Worm (Caenorhabditis elegans) whole organism, young adult: ENCODE results near the gene cutl-26.

Source experiments
- B0019.2 ChIP-seq: fragments of 200-800 bp; sonication (Bioruptor generic); conservative IDR thresholded peaks from 2 replicates; pipeline ENCODE4 v1.3.6; 2022; ENCODE audit warnings: missing genetic modification reagents, missing genetic modification characterization, missing compliant biosample characterization
- C06A6.2 ChIP-seq: fragments of 200-800 bp; sonication (Bioruptor generic); conservative IDR thresholded peaks from 2 replicates; pipeline ENCODE4 v1.3.6; 2022; ENCODE audit warnings: missing genetic modification characterization, missing compliant biosample characterization
- F23B12.7 ChIP-seq: sonication (generic microtip); optimal IDR thresholded peaks from 2 replicates; lab custom pipeline; 2017; ENCODE audit warnings: missing genetic modification characterization, mild to moderate bottlenecking, missing compliant biosample characterization, antibody characterized with exemption, moderate library complexity; ENCODE audit not compliant: insufficient read depth
- F57A8.1 ChIP-seq: fragments of 200-800 bp; sonication (Bioruptor generic); optimal IDR thresholded peaks from 2 replicates; lab custom pipeline; 2018; ENCODE audit warnings: mild to moderate bottlenecking, missing genetic modification characterization, moderate library complexity, missing compliant biosample characterization
- F57C9.4 ChIP-seq: sonication (generic microtip); optimal IDR thresholded peaks from 2 replicates; lab custom pipeline; 2017; ENCODE audit warnings: mild to moderate bottlenecking, missing genetic modification characterization, missing compliant biosample characterization
- K12H6.12 ChIP-seq: fragments of 200-800 bp; sonication (Bioruptor generic); optimal IDR thresholded peaks from 2 replicates; lab custom pipeline; 2018; ENCODE audit warnings: mild to moderate bottlenecking, missing genetic modification characterization, missing compliant biosample characterization
- Y53F4B.3 ChIP-seq: fragments of 200-800 bp; sonication (Bioruptor generic); IDR thresholded peaks from 2 replicates; pipeline ENCODE4 v1.3.6; 2022; ENCODE audit warnings: missing genetic modification reagents, missing genetic modification characterization, missing compliant biosample characterization
- Y56A3A.18 ChIP-seq: fragments of 200-800 bp; sonication (Bioruptor generic); IDR thresholded peaks from 2 replicates; pipeline ENCODE4 v1.3.6; 2022; ENCODE audit warnings: missing genetic modification reagents, missing genetic modification characterization, missing compliant biosample characterization
- Y67H2A.10 ChIP-seq: fragments of 200-800 bp; sonication (Bioruptor generic); conservative IDR thresholded peaks from 2 replicates; pipeline ENCODE4 v1.3.6; 2022; ENCODE audit warnings: missing genetic modification reagents, missing genetic modification characterization, missing compliant biosample characterization
- ZK185.1 ChIP-seq: sonication (generic microtip); optimal IDR thresholded peaks from 2 replicates; lab custom pipeline; 2016; ENCODE audit warnings: mild to moderate bottlenecking, missing genetic modification characterization, missing compliant biosample characterization; ENCODE audit not compliant: poor library complexity, severe bottlenecking
- ama-1 ChIP-seq, 3 experiments: fragments of 150-350 bp in 1 of 3; sonication (generic microtip) in 2 of 3; optimal IDR thresholded peaks; 2 replicates each; lab custom pipeline; 2014 to 2018; ENCODE audit warnings: missing biosample characterization in 2 of 3, missing genetic modification characterization in 2 of 3, missing genetic modification reagents in 2 of 3
- aptf-3 ChIP-seq: fragments of 200-800 bp; sonication (Bioruptor generic); IDR thresholded peaks from 2 replicates; pipeline ENCODE4 v1.3.6; 2022; ENCODE audit warnings: missing genetic modification characterization, missing compliant biosample characterization
- athp-1 ChIP-seq: sonication (generic microtip); optimal IDR thresholded peaks from 2 replicates; lab custom pipeline; 2017; ENCODE audit warnings: mild to moderate bottlenecking, missing genetic modification characterization, missing compliant biosample characterization
- bed-1 ChIP-seq: fragments of 200-800 bp; sonication (Bioruptor generic); IDR thresholded peaks from 2 replicates; pipeline ENCODE4 v1.3.6; 2022; ENCODE audit warnings: missing genetic modification reagents, missing genetic modification characterization, missing compliant biosample characterization
- ccch-3 ChIP-seq: fragments of 200-800 bp; sonication (Bioruptor generic); optimal IDR thresholded peaks from 2 replicates; lab custom pipeline; 2018; ENCODE audit warnings: mild to moderate bottlenecking, missing genetic modification characterization, missing compliant biosample characterization
- ceh-27 ChIP-seq: fragments of 200-800 bp; sonication (Bioruptor generic); optimal IDR thresholded peaks from 2 replicates; lab custom pipeline; 2018; ENCODE audit warnings: mild to moderate bottlenecking, missing genetic modification characterization, moderate library complexity, missing compliant biosample characterization
- dox-1 ChIP-seq: fragments of 200-800 bp; sonication (Bioruptor generic); IDR thresholded peaks from 2 replicates; pipeline ENCODE4 v1.3.6; 2022; ENCODE audit warnings: missing genetic modification reagents, missing genetic modification characterization, missing compliant biosample characterization
- dpff-1 ChIP-seq: sonication (generic microtip); optimal IDR thresholded peaks from 2 replicates; lab custom pipeline; 2017; ENCODE audit warnings: mild to moderate bottlenecking, missing genetic modification characterization, missing compliant biosample characterization
- egl-44 ChIP-seq: fragments of 200-800 bp; sonication (Bioruptor generic); IDR thresholded peaks from 2 replicates; pipeline ENCODE4 v1.3.6; 2022; ENCODE audit warnings: missing genetic modification reagents, missing genetic modification characterization, missing compliant biosample characterization
- gei-17 ChIP-seq: fragments of 200-800 bp; sonication (Bioruptor generic); optimal IDR thresholded peaks from 2 replicates; lab custom pipeline; 2018; ENCODE audit warnings: mild to moderate bottlenecking, missing genetic modification characterization, missing compliant biosample characterization
- him-1 ChIP-seq: sonication (generic microtip); optimal IDR thresholded peaks from 2 replicates; lab custom pipeline; 2016; ENCODE audit warnings: missing genotype, missing genetic modification reagents, missing genetic modification characterization, missing compliant biosample characterization
- hlh-26 ChIP-seq: fragments of 200-800 bp; sonication (Bioruptor generic); conservative IDR thresholded peaks from 2 replicates; pipeline ENCODE4 v1.3.6; 2022; ENCODE audit warnings: missing genetic modification reagents, missing genetic modification characterization, missing compliant biosample characterization
- hmg-1.2 ChIP-seq: fragments of 200-800 bp; sonication (Bioruptor generic); IDR thresholded peaks from 2 replicates; pipeline ENCODE4 v1.3.6; 2022; ENCODE audit warnings: missing genetic modification reagents, missing genetic modification characterization, missing compliant biosample characterization
- hmg-20 ChIP-seq: fragments of 200-800 bp; sonication (Bioruptor generic); IDR thresholded peaks from 2 replicates; pipeline ENCODE4 v1.3.6; 2022; ENCODE audit warnings: missing genetic modification reagents, missing genetic modification characterization, missing compliant biosample characterization
- hsf-1 ChIP-seq: fragments of 200-800 bp; sonication (Bioruptor generic); IDR thresholded peaks from 2 replicates; pipeline ENCODE4 v1.3.6; 2022; ENCODE audit warnings: missing genetic modification reagents, missing genetic modification characterization, missing compliant biosample characterization
- lag-1 ChIP-seq: fragments of 200-800 bp; sonication (Bioruptor generic); IDR thresholded peaks from 2 replicates; pipeline ENCODE4 v1.3.6; 2022; ENCODE audit warnings: missing genetic modification reagents, missing genetic modification characterization, missing compliant biosample characterization
- lin-26 ChIP-seq: fragments of 200-800 bp; sonication (Bioruptor generic); IDR thresholded peaks from 2 replicates; pipeline ENCODE4 v1.3.6; 2022; ENCODE audit warnings: missing genetic modification reagents, missing genetic modification characterization, missing compliant biosample characterization
- lin-54 ChIP-seq: fragments of 200-800 bp; sonication (Bioruptor generic); optimal IDR thresholded peaks from 2 replicates; lab custom pipeline; 2018; ENCODE audit warnings: mild to moderate bottlenecking, missing genetic modification characterization, missing compliant biosample characterization
- lsl-1 ChIP-seq: fragments of 200-800 bp; sonication (Bioruptor generic); optimal IDR thresholded peaks from 2 replicates; lab custom pipeline; 2018; ENCODE audit warnings: mild to moderate bottlenecking, missing genetic modification characterization, moderate library complexity, missing compliant biosample characterization
- nhr-179 ChIP-seq: sonication (generic microtip); optimal IDR thresholded peaks from 2 replicates; lab custom pipeline; 2016; ENCODE audit warnings: mild to moderate bottlenecking, missing genetic modification characterization, missing compliant biosample characterization
- nhr-27 ChIP-seq: fragments of 200-800 bp; sonication (Bioruptor generic); optimal IDR thresholded peaks from 2 replicates; lab custom pipeline; 2018; ENCODE audit warnings: mild to moderate bottlenecking, missing genetic modification characterization, moderate library complexity, missing compliant biosample characterization
- repo-1 ChIP-seq: sonication (generic microtip); optimal IDR thresholded peaks from 2 replicates; lab custom pipeline; 2017; ENCODE audit warnings: mild to moderate bottlenecking, missing genetic modification characterization, missing compliant biosample characterization
- tlf-1 ChIP-seq: fragments of 200-800 bp; sonication (Bioruptor generic); optimal IDR thresholded peaks from 2 replicates; lab custom pipeline; 2018; ENCODE audit warnings: mild to moderate bottlenecking, missing genetic modification characterization, missing compliant biosample characterization
- zim-3 ChIP-seq: sonication (generic microtip); optimal IDR thresholded peaks from 2 replicates; lab custom pipeline; 2017; ENCODE audit warnings: mild to moderate bottlenecking, missing genetic modification characterization, moderate library complexity, missing compliant biosample characterization
- ztf-6 ChIP-seq: fragments of 200-800 bp; sonication (Bioruptor generic); IDR thresholded peaks from 2 replicates; pipeline ENCODE4 v1.3.6; 2022; ENCODE audit warnings: missing genetic modification reagents, missing genetic modification characterization, missing compliant biosample characterization

cutl-26 gene

DNA sequence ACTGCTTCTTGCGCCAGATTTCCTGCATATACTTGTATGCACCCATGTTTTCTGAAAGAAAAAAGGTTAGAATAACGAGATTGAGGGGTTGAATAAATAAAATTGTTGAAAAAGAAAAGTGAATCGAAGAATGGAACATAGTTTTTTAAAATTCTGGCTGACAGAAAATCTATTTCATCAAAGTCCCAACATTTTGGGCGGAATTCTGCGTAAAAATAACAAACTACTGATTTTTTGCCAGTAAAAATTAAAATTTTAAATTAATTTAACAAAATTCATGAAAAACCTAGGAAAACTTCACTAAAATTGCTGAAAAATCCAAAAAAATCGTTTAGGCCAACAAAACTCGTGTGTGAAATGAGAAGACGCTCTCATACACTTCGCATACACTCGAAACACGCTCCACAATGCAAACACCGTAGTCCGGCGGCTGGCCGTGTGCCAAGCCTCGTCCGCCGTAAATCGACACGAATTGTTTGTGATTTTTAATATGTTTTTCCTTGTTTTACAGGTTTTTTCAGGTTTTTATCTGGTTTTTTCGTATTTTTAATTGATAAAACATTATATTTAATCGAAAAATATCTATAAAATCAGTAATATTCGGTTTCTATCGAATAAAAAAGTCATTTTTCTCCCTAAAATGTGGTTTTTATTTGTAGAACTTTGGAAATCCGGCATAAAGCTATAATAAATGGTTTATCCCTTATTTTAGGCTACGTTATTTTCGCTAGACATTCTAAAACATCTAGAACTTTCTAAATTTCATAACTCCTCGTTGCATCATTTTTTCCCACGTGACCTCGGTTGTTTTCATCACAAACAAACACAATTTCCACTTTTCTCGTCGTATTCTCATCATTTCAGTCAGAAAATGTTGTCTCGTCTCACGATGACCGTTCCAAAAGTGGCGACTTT lies 52.8 kb downstream of the cutl-26 start, which contains the start of the genes rpl-15 and K11H12.8 (continued):
- TF ChIP-seq nhr-27 (tag; lab: Kevin White, UChicago) (peak; percentile 96), repo-1 (peak; percentile 99), Y56A3A.18 (GFP tag; lab: Robert Waterston, UW) (peak; percentile 99), B0019.2 (GFP tag; lab: Robert Waterston, UW) (peak; percentile 100), F23B12.7 (tag; lab: Kevin White, UChicago) (peak; percentile 99), gei-17 (GFP tag; lab: Kevin White, UChicago) (peak; percentile 92), him-1 (tag; lab: Kevin White, UChicago) (peak; percentile 96), hsf-1 (GFP tag; lab: Robert Waterston, UW) (peak; percentile 94), nhr-179 (tag; lab: Kevin White, UChicago) (peak; percentile 11), hlh-26 (GFP tag; lab: Robert Waterston, UW) (no peak), lsl-1 (GFP tag; lab: Kevin White, UChicago) (peak; percentile 100), lin-54 (GFP tag; lab: Kevin White, UChicago) (peak; percentile 99), K12H6.12 (tag; lab: Kevin White, UChicago) (peak; percentile 100), hmg-1.2 (GFP tag; lab: Robert Waterston, UW) (peak; percentile 95), ZK185.1 (tag; lab: Kevin White, UChicago) (peak; percentile 99), ceh-27 (GFP tag; lab: Kevin White, UChicago) (peak; percentile 100), hmg-20 (GFP tag; lab: Robert Waterston, UW) (peak; percentile 97), F57C9.4 (peak; percentile 95), F57A8.1 (GFP tag; lab: Kevin White, UChicago) (peak; percentile 96), lag-1 (GFP tag; lab: Robert Waterston, UW) (peak; percentile 90; the same call in 1 of the 2 replicates), lin-26 (GFP tag; lab: Robert Waterston, UW) (peak; percentile 96), ama-1 (optimal IDR thresholded peaks at IDR 0.05; lab: Kevin White, UChicago) (peak; percentile 54), ama-1 (GFP tag; optimal IDR thresholded peaks at IDR 0.05; lab: Kevin White, UChicago) (peak; percentile 68 to 80), C06A6.2 (GFP tag; lab: Robert Waterston, UW) (peak; percentile 98), dpff-1 (peak; percentile 61), athp-1 (tag; lab: Kevin White, UChicago) (peak; percentile 99), egl-44 (peak; percentile 99), ztf-6 (GFP tag; lab: Robert Waterston, UW) (peak; percentile 100), dox-1 (peak; percentile 100), aptf-3 (peak; percentile 77; the same call in 1 of the 2 replicates), ccch-3 (peak; percentile 76), zim-3 (peak; percentile 96), bed-1 (GFP tag; lab: Robert Waterston, UW) (peak; percentile 94), tlf-1 (GFP tag; lab: Kevin White, UChicago) (peak; percentile 100), Y53F4B.3 (GFP tag; lab: Robert Waterston, UW) (peak; percentile 90), Y67H2A.10 (GFP tag; lab: Robert Waterston, UW) (peak; percentile 99)
